Worm (Caenorhabditis elegans) whole organism, L3 larva: ENCODE data around the gene alg-4.

Source experiments
- elt-2 ChIP-seq: sonication (generic microtip); optimal IDR thresholded peaks from 2 replicates; lab custom pipeline; 2016; ENCODE audit warnings: missing genetic modification reagents, mild to moderate bottlenecking, missing genetic modification characterization, missing compliant biosample characterization
- nhr-28 ChIP-seq: fragments of 150-350 bp; optimal IDR thresholded peaks from 2 replicates; lab custom pipeline; 2014; ENCODE audit warnings: missing biosample characterization, missing genetic modification characterization
- sea-2 ChIP-seq: fragments of 150-350 bp; sonication (generic microtip); optimal IDR thresholded peaks from 4 replicates; lab custom pipeline; 2014; ENCODE audit warnings: missing biosample characterization, missing genetic modification reagents, missing genetic modification characterization
- ztf-11 ChIP-seq: fragments of 150-350 bp; optimal IDR thresholded peaks from 2 replicates; lab custom pipeline; 2014; ENCODE audit warnings: missing biosample characterization, missing genetic modification characterization

ce11 chrIII:9913722-9914121 lies 22.5 kb upstream of the alg-4 start, which contains the start of gene cbp-3:
- no peak for TF ChIP-seq nhr-28
- no peak for TF ChIP-seq sea-2 (GFP tag; lab: Kevin White, UChicago)
- peak; percentile 83 for TF ChIP-seq elt-2 (tag; lab: Kevin White, UChicago)
- no peak for TF ChIP-seq ztf-11 (tag; lab: Kevin White, UChicago)
